Worm (Caenorhabditis elegans): ENCODE measurements around the gene K09C4.7.

DNA sequence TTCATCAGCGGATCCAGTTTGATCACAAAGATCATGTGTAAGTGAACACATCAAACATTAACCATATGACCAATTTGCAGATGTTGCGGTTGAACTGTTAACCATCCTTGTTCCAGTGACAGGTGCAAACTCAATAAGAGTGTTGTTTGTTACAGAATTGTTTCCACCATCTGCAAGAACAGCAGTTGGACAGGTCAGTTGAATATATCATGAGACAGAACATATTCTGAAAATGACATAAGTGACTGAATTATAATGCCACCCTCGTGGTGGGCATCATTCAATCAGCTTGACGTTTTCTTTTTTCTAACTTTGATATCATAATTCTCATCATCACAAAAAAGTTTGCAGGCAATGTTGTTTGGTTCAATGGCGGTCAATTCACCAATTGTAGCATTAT lies 27.9 kb downstream of the K09C4.7 start:
- TF ChIP-seq snpc-4 (GFP tag; optimal IDR thresholded peaks at IDR 0.05) (no peak), snpc-4 (tag; optimal IDR thresholded peaks at IDR 0.05) (no peak), hsf-1 (GFP tag; IDR thresholded peaks at IDR 0.05) (no peak), dpl-1 (GFP tag; optimal IDR thresholded peaks at IDR 0.05) (no peak), ztf-28 (GFP tag; IDR thresholded peaks at IDR 0.05) (no peak), snpc-3.4 (tag; optimal IDR thresholded peaks at IDR 0.05) (no peak)
